Worm (Caenorhabditis elegans) whole organism, young adult: ENCODE results near the gene C49C3.20.

Source experiments
- B0019.2 ChIP-seq: fragments of 200-800 bp; sonication (Bioruptor generic); conservative IDR thresholded peaks from 2 replicates; pipeline ENCODE4 v1.3.6; 2022; ENCODE audit warnings: missing genetic modification reagents, missing genetic modification characterization, missing compliant biosample characterization
- B0035.1 ChIP-seq: sonication (generic microtip); optimal IDR thresholded peaks from 2 replicates; lab custom pipeline; 2016; ENCODE audit warnings: missing genetic modification characterization, mild to moderate bottlenecking, missing compliant biosample characterization, missing genotype, missing genetic modification reagents
- B0336.3 ChIP-seq: fragments of 200-800 bp; sonication (Bioruptor generic); IDR thresholded peaks from 2 replicates; pipeline ENCODE4 v1.3.6; 2022; ENCODE audit warnings: missing genetic modification characterization, missing compliant biosample characterization
- C06A6.2 ChIP-seq: fragments of 200-800 bp; sonication (Bioruptor generic); conservative IDR thresholded peaks from 2 replicates; pipeline ENCODE4 v1.3.6; 2022; ENCODE audit warnings: missing genetic modification characterization, missing compliant biosample characterization
- F22D6.2 ChIP-seq: sonication (generic microtip); optimal IDR thresholded peaks from 2 replicates; lab custom pipeline; 2016; ENCODE audit warnings: mild to moderate bottlenecking, missing genetic modification characterization, missing compliant biosample characterization
- F37B4.10 ChIP-seq: fragments of 200-800 bp; sonication (Bioruptor generic); IDR thresholded peaks from 2 replicates; pipeline ENCODE4 v1.3.6; 2022; ENCODE audit warnings: missing genetic modification characterization, missing compliant biosample characterization
- F52B5.7 ChIP-seq: sonication (generic microtip); optimal IDR thresholded peaks from 2 replicates; lab custom pipeline; 2016; ENCODE audit warnings: mild to moderate bottlenecking, missing genetic modification characterization, missing compliant biosample characterization
- T07F8.4 ChIP-seq: sonication (generic microtip); optimal IDR thresholded peaks from 2 replicates; lab custom pipeline; 2016; ENCODE audit warnings: mild to moderate bottlenecking, missing genetic modification characterization, moderate library complexity, missing compliant biosample characterization
- T26A5.8 ChIP-seq: sonication (generic microtip); optimal IDR thresholded peaks from 2 replicates; lab custom pipeline; 2016; ENCODE audit warnings: missing genetic modification characterization, missing compliant biosample characterization
- Y53F4B.3 ChIP-seq: fragments of 200-800 bp; sonication (Bioruptor generic); IDR thresholded peaks from 2 replicates; pipeline ENCODE4 v1.3.6; 2022; ENCODE audit warnings: missing genetic modification reagents, missing genetic modification characterization, missing compliant biosample characterization
- Y95B8A.8 ChIP-seq: fragments of 200-800 bp; sonication (Bioruptor generic); IDR thresholded peaks from 2 replicates; pipeline ENCODE4 v1.3.6; 2022; ENCODE audit warnings: missing genetic modification reagents, missing genetic modification characterization, missing compliant biosample characterization
- ama-1 ChIP-seq, 3 experiments: fragments of 150-350 bp in 1 of 3; sonication (generic microtip) in 2 of 3; optimal IDR thresholded peaks; 2 replicates each; lab custom pipeline; 2014 to 2018; ENCODE audit warnings: missing biosample characterization in 2 of 3, missing genetic modification characterization in 2 of 3, missing genetic modification reagents in 2 of 3
- atf-7 ChIP-seq: sonication (generic microtip); optimal IDR thresholded peaks from 2 replicates; lab custom pipeline; 2017; ENCODE audit warnings: mild to moderate bottlenecking, missing genetic modification characterization, missing compliant biosample characterization
- athp-1 ChIP-seq: sonication (generic microtip); optimal IDR thresholded peaks from 2 replicates; lab custom pipeline; 2017; ENCODE audit warnings: mild to moderate bottlenecking, missing genetic modification characterization, missing compliant biosample characterization
- attf-5 ChIP-seq: fragments of 200-800 bp; sonication (Bioruptor generic); optimal IDR thresholded peaks from 2 replicates; lab custom pipeline; 2018; ENCODE audit warnings: mild to moderate bottlenecking, missing genetic modification characterization, missing compliant biosample characterization
- attf-6 ChIP-seq: fragments of 200-800 bp; sonication (Bioruptor generic); IDR thresholded peaks from 2 replicates; pipeline ENCODE4 v1.3.6; 2022; ENCODE audit warnings: missing genetic modification reagents, missing genetic modification characterization, missing compliant biosample characterization
- cebp-2 ChIP-seq: fragments of 200-800 bp; sonication (Bioruptor generic); IDR thresholded peaks from 2 replicates; pipeline ENCODE4 v1.3.6; 2022; ENCODE audit warnings: missing genetic modification characterization, missing compliant biosample characterization
- ceh-91 ChIP-seq: fragments of 200-800 bp; sonication (Bioruptor generic); IDR thresholded peaks from 2 replicates; pipeline ENCODE4 v1.3.6; 2022; ENCODE audit warnings: missing genetic modification reagents, missing genetic modification characterization, missing compliant biosample characterization
- dpff-1 ChIP-seq: sonication (generic microtip); optimal IDR thresholded peaks from 2 replicates; lab custom pipeline; 2017; ENCODE audit warnings: mild to moderate bottlenecking, missing genetic modification characterization, missing compliant biosample characterization
- dpl-1 ChIP-seq: fragments of 150-350 bp; optimal IDR thresholded peaks from 2 replicates; lab custom pipeline; 2014; ENCODE audit warnings: missing biosample characterization, missing genetic modification reagents, missing genetic modification characterization
- egl-44 ChIP-seq: fragments of 200-800 bp; sonication (Bioruptor generic); IDR thresholded peaks from 2 replicates; pipeline ENCODE4 v1.3.6; 2022; ENCODE audit warnings: missing genetic modification reagents, missing genetic modification characterization, missing compliant biosample characterization
- ets-4 ChIP-seq: fragments of 200-800 bp; sonication (Bioruptor generic); optimal IDR thresholded peaks from 2 replicates; lab custom pipeline; 2018; ENCODE audit warnings: mild to moderate bottlenecking, missing genetic modification characterization, missing compliant biosample characterization
- fkh-3 ChIP-seq: sonication (generic microtip); optimal IDR thresholded peaks from 2 replicates; lab custom pipeline; 2016; ENCODE audit warnings: mild to moderate bottlenecking, missing genetic modification characterization, missing compliant biosample characterization
- gei-17 ChIP-seq: fragments of 200-800 bp; sonication (Bioruptor generic); optimal IDR thresholded peaks from 2 replicates; lab custom pipeline; 2018; ENCODE audit warnings: mild to moderate bottlenecking, missing genetic modification characterization, missing compliant biosample characterization
- him-1 ChIP-seq: sonication (generic microtip); optimal IDR thresholded peaks from 2 replicates; lab custom pipeline; 2016; ENCODE audit warnings: missing genotype, missing genetic modification reagents, missing genetic modification characterization, missing compliant biosample characterization
- hlh-12 ChIP-seq: sonication (generic microtip); optimal IDR thresholded peaks from 2 replicates; lab custom pipeline; 2016; ENCODE audit warnings: missing genetic modification characterization, missing compliant biosample characterization
- hmg-1.2 ChIP-seq: fragments of 200-800 bp; sonication (Bioruptor generic); IDR thresholded peaks from 2 replicates; pipeline ENCODE4 v1.3.6; 2022; ENCODE audit warnings: missing genetic modification reagents, missing genetic modification characterization, missing compliant biosample characterization
- hrde-1 ChIP-seq: sonication (generic microtip); optimal IDR thresholded peaks from 2 replicates; lab custom pipeline; 2016; ENCODE audit warnings: missing genetic modification characterization, mild to moderate bottlenecking, missing compliant biosample characterization, moderate library complexity, missing genotype, missing genetic modification reagents, borderline replicate concordance
- hsf-1 ChIP-seq: fragments of 200-800 bp; sonication (Bioruptor generic); IDR thresholded peaks from 2 replicates; pipeline ENCODE4 v1.3.6; 2022; ENCODE audit warnings: missing genetic modification reagents, missing genetic modification characterization, missing compliant biosample characterization
- lin-35 ChIP-seq, 3 experiments: fragments of 150-350 bp in 2 of 3; sonication (generic microtip) in 1 of 3; optimal IDR thresholded peaks; 2 replicates each; lab custom pipeline; 2014 to 2018; ENCODE audit warnings: missing biosample characterization in 3 of 3, missing genetic modification characterization in 3 of 3, missing genetic modification reagents in 3 of 3
- lin-54 ChIP-seq: fragments of 200-800 bp; sonication (Bioruptor generic); optimal IDR thresholded peaks from 2 replicates; lab custom pipeline; 2018; ENCODE audit warnings: mild to moderate bottlenecking, missing genetic modification characterization, missing compliant biosample characterization
- lsl-1 ChIP-seq: fragments of 200-800 bp; sonication (Bioruptor generic); optimal IDR thresholded peaks from 2 replicates; lab custom pipeline; 2018; ENCODE audit warnings: mild to moderate bottlenecking, missing genetic modification characterization, moderate library complexity, missing compliant biosample characterization
- lsy-27 ChIP-seq: sonication (generic microtip); optimal IDR thresholded peaks from 2 replicates; lab custom pipeline; 2017; ENCODE audit warnings: missing genetic modification characterization, mild to moderate bottlenecking, missing compliant biosample characterization, antibody characterized with exemption, missing genotype, borderline replicate concordance; ENCODE audit not compliant: insufficient read depth
- madf-3 ChIP-seq: fragments of 200-800 bp; sonication (Bioruptor generic); IDR thresholded peaks from 2 replicates; pipeline ENCODE4 v1.3.6; 2022; ENCODE audit warnings: missing genetic modification reagents, missing genetic modification characterization, missing compliant biosample characterization
- madf-6 ChIP-seq: fragments of 200-800 bp; sonication (Bioruptor generic); IDR thresholded peaks from 2 replicates; pipeline ENCODE4 v1.3.6; 2022; ENCODE audit warnings: missing genetic modification reagents, missing genetic modification characterization, missing compliant biosample characterization
- mcd-1 ChIP-seq: fragments of 200-800 bp; sonication (Bioruptor generic); IDR thresholded peaks from 2 replicates; pipeline ENCODE4 v1.3.6; 2022; ENCODE audit warnings: missing genetic modification reagents, missing genetic modification characterization, missing compliant biosample characterization
- mxl-1 ChIP-seq: sonication (generic microtip); optimal IDR thresholded peaks from 2 replicates; lab custom pipeline; 2016; ENCODE audit warnings: missing genetic modification characterization, missing compliant biosample characterization
- nhr-179 ChIP-seq: sonication (generic microtip); optimal IDR thresholded peaks from 2 replicates; lab custom pipeline; 2016; ENCODE audit warnings: mild to moderate bottlenecking, missing genetic modification characterization, missing compliant biosample characterization
- nhr-27 ChIP-seq: fragments of 200-800 bp; sonication (Bioruptor generic); optimal IDR thresholded peaks from 2 replicates; lab custom pipeline; 2018; ENCODE audit warnings: mild to moderate bottlenecking, missing genetic modification characterization, moderate library complexity, missing compliant biosample characterization
- nhr-90 ChIP-seq: sonication (generic microtip); optimal IDR thresholded peaks from 2 replicates; lab custom pipeline; 2016; ENCODE audit warnings: missing genotype, mild to moderate bottlenecking, missing genetic modification characterization, missing compliant biosample characterization
- pha-4 ChIP-seq: fragments of 150-350 bp; sonication (generic microtip); optimal IDR thresholded peaks from 2 replicates; lab custom pipeline; 2014; ENCODE audit warnings: missing biosample characterization, missing genetic modification reagents, missing genetic modification characterization
- rpc-1 ChIP-seq, 2 experiments: fragments of 150-350 bp in 1 of 2; sonication (generic microtip) in 1 of 2; optimal IDR thresholded peaks; 2 replicates each; lab custom pipeline; 2014 to 2018; ENCODE audit warnings: missing biosample characterization in 1 of 2, missing genetic modification characterization in 1 of 2, missing genetic modification reagents in 1 of 2, missing genotype in 1 of 2
- sdz-38 ChIP-seq: sonication (generic microtip); optimal IDR thresholded peaks from 2 replicates; lab custom pipeline; 2016; ENCODE audit warnings: missing genotype, missing genetic modification characterization, missing compliant biosample characterization
- snpc-1.3 ChIP-seq: sonication (generic microtip); optimal IDR thresholded peaks from 2 replicates; lab custom pipeline; 2017; ENCODE audit warnings: missing genetic modification characterization, mild to moderate bottlenecking, missing compliant biosample characterization, antibody characterized with exemption, moderate library complexity, missing genotype, missing genetic modification reagents; ENCODE audit not compliant: insufficient read depth
- tlf-1 ChIP-seq: fragments of 200-800 bp; sonication (Bioruptor generic); optimal IDR thresholded peaks from 2 replicates; lab custom pipeline; 2018; ENCODE audit warnings: mild to moderate bottlenecking, missing genetic modification characterization, missing compliant biosample characterization
- unc-130 ChIP-seq: sonication (generic microtip); optimal IDR thresholded peaks from 2 replicates; lab custom pipeline; 2016; ENCODE audit warnings: missing genetic modification reagents, missing genetic modification characterization, missing compliant biosample characterization
- ztf-25 ChIP-seq: fragments of 200-800 bp; sonication (Bioruptor generic); IDR thresholded peaks from 2 replicates; pipeline ENCODE4 v1.3.6; 2022; ENCODE audit warnings: missing genetic modification reagents, missing genetic modification characterization, missing compliant biosample characterization
- ztf-28 ChIP-seq: fragments of 200-800 bp; sonication (Bioruptor generic); IDR thresholded peaks from 2 replicates; pipeline ENCODE4 v1.3.6; 2022; ENCODE audit warnings: missing genetic modification reagents, missing genetic modification characterization, missing compliant biosample characterization

The C49C3.20 gene

ce11 chrIV:17273602-17274110 lies 42.6 kb downstream of the C49C3.20 start, which contains the start of gene gln-5:
Gene gln-5, minus strand, starts transcription at chrIV:17273652.
- no peak for TF ChIP-seq nhr-90 (tag; lab: Kevin White, UChicago)
- peak; percentile 37; the same call in 1 of the 2 replicates for TF ChIP-seq B0336.3 (GFP tag; lab: Robert Waterston, UW)
- no peak for TF ChIP-seq T26A5.8 (tag; lab: Kevin White, UChicago)
- no peak for TF ChIP-seq ets-4 (GFP tag; lab: Kevin White, UChicago)
- TF ChIP-seq B0019.2, result peak; percentile 66
- peak; percentile 96 for TF ChIP-seq madf-3 (GFP tag; lab: Robert Waterston, UW)
- no peak for TF ChIP-seq fkh-3 (tag; lab: Kevin White, UChicago)
- peak; percentile 52; the same call in 1 of the 2 replicates for TF ChIP-seq hmg-1.2 (GFP tag; lab: Robert Waterston, UW)
- TF ChIP-seq egl-44, result no peak
- TF ChIP-seq lin-54 (GFP tag; lab: Kevin White, UChicago), result peak; percentile 79
- 0 out of 2 replicates have a peak, but pooled peaks have one; percentile 66 for TF ChIP-seq Y95B8A.8 (GFP tag; lab: Robert Waterston, UW)
- TF ChIP-seq C06A6.2, result no peak
- peak; percentile 95 for TF ChIP-seq hsf-1 (GFP tag; lab: Robert Waterston, UW)
- no peak for TF ChIP-seq nhr-179
- TF ChIP-seq hlh-12, result no peak
- TF ChIP-seq unc-130, result no peak
- TF ChIP-seq mcd-1 (GFP tag; lab: Robert Waterston, UW), result peak; percentile 37; the same call in 1 of the 2 replicates
- no peak for TF ChIP-seq cebp-2 (GFP tag; lab: Robert Waterston, UW)
- no peak for TF ChIP-seq dpff-1 (tag; lab: Kevin White, UChicago)
- peak in 1 of 3 experiments; percentile 7 for TF ChIP-seq lin-35 (GFP tag; optimal IDR thresholded peaks at IDR 0.05; lab: Kevin White, UChicago)
- no peak for TF ChIP-seq Y53F4B.3 (GFP tag; lab: Robert Waterston, UW)
- no peak for TF ChIP-seq T07F8.4 (tag; lab: Kevin White, UChicago)
- TF ChIP-seq F52B5.7, result no peak
- TF ChIP-seq rpc-1 (optimal IDR thresholded peaks at IDR 0.05; lab: Kevin White, UChicago), result no peak
- no peak for TF ChIP-seq rpc-1 (tag; optimal IDR thresholded peaks at IDR 0.05; lab: Kevin White, UChicago)
- no peak for TF ChIP-seq F22D6.2 (tag; lab: Kevin White, UChicago)
- no peak for TF ChIP-seq ztf-28 (GFP tag; lab: Robert Waterston, UW)
- no peak for TF ChIP-seq gei-17 (GFP tag; lab: Kevin White, UChicago)
- peak; percentile 90 for TF ChIP-seq dpl-1
- no peak for TF ChIP-seq nhr-27 (tag; lab: Kevin White, UChicago)
- peak; percentile 90 for TF ChIP-seq tlf-1 (GFP tag; lab: Kevin White, UChicago)
- no peak for TF ChIP-seq sdz-38 (tag; lab: Kevin White, UChicago)
- peak; percentile 71 for TF ChIP-seq lsl-1 (GFP tag; lab: Kevin White, UChicago)
- no peak for TF ChIP-seq lsy-27 (tag; lab: Kevin White, UChicago)
- no peak for TF ChIP-seq hrde-1
- TF ChIP-seq ztf-25 (GFP tag; lab: Robert Waterston, UW), result no peak
- no peak for TF ChIP-seq mxl-1 (tag; lab: Kevin White, UChicago)
- no peak for TF ChIP-seq pha-4 (tag; lab: Kevin White, UChicago)
- peak; percentile 88 for TF ChIP-seq attf-6 (GFP tag; lab: Robert Waterston, UW)
- no peak for TF ChIP-seq ama-1 (optimal IDR thresholded peaks at IDR 0.05; lab: Kevin White, UChicago)
- no peak for TF ChIP-seq ama-1 (GFP tag; optimal IDR thresholded peaks at IDR 0.05; lab: Kevin White, UChicago)
- peak; percentile 41 for TF ChIP-seq snpc-1.3 (tag; lab: Kevin White, UChicago)
- TF ChIP-seq him-1 (tag; lab: Kevin White, UChicago), result no peak
- TF ChIP-seq attf-5 (GFP tag; lab: Kevin White, UChicago), result no peak
- no peak for TF ChIP-seq B0035.1
- TF ChIP-seq atf-7 (tag; lab: Kevin White, UChicago), result no peak
- TF ChIP-seq ceh-91, result peak; percentile 94
- TF ChIP-seq athp-1 (tag; lab: Kevin White, UChicago), result peak; percentile 16
- TF ChIP-seq madf-6 (GFP tag; lab: Robert Waterston, UW), result peak; percentile 98
- no peak for TF ChIP-seq F37B4.10
